Fruit fly (Drosophila melanogaster) whole organism: ENCODE data around the gene lili.

Experiments
- CG8478 ChIP-seq: fragments of >200 bp; optimal IDR thresholded peaks from 2 replicates; lab custom pipeline; 2018; ENCODE audit warnings: inconsistent platforms
- Dll ChIP-seq: fragments of >200 bp; optimal IDR thresholded peaks from 2 replicates; lab custom pipeline; 2017
- EcR ChIP-seq, 2 experiments: fragments of >200 bp; optimal IDR thresholded peaks; 2 replicates each; lab custom pipeline; 2017; ENCODE audit warnings: missing biosample characterization in 2 of 2, missing genetic modification characterization in 2 of 2, missing genetic modification reagents in 2 of 2
- pan ChIP-seq: fragments of >200 bp; optimal IDR thresholded peaks from 2 replicates; lab custom pipeline; 2017
- psq ChIP-seq: fragments of >200 bp; optimal IDR thresholded peaks from 2 replicates; lab custom pipeline; 2017
- usp ChIP-seq: fragments of >200 bp; optimal IDR thresholded peaks from 2 replicates; lab custom pipeline; 2017; ENCODE audit warnings: missing biosample characterization, missing genetic modification characterization, mixed read lengths

Gene lili

dm6 chr3R:24773016-24773415 is 40.8 kb downstream of the lili start:
- TF ChIP-seq psq (lab: Kevin White, UChicago) (no peak), pan (no peak), CG8478 (lab: Kevin White, UChicago) (no peak), EcR (GFP tag; optimal IDR thresholded peaks at IDR 0.05; lab: Kevin White, UChicago) (no peak), usp (GFP tag; lab: Kevin White, UChicago) (no peak), Dll (lab: Kevin White, UChicago) (no peak)

dm6 chr3R:24771273-24772231 is 42.3 kb downstream of the lili start, which contains the start of gene CG42331:
Gene CG42331, plus strand, starts transcription at chr3R:24772181.
- TF ChIP-seq usp (GFP tag; lab: Kevin White, UChicago) (no peak), CG8478 (lab: Kevin White, UChicago) (no peak), EcR (GFP tag; optimal IDR thresholded peaks at IDR 0.05; lab: Kevin White, UChicago) (no peak), pan (no peak), psq (lab: Kevin White, UChicago) (no peak), Dll (lab: Kevin White, UChicago) (no peak)

dm6 chr3R:24769601-24770000 is 44.2 kb downstream of the lili start:
- no peak for TF ChIP-seq Dll (lab: Kevin White, UChicago)
- no peak for TF ChIP-seq CG8478 (lab: Kevin White, UChicago)
- no peak for TF ChIP-seq pan
- TF ChIP-seq psq (lab: Kevin White, UChicago), result no peak
- no peak for TF ChIP-seq usp (GFP tag; lab: Kevin White, UChicago)
- TF ChIP-seq EcR (GFP tag; optimal IDR thresholded peaks at IDR 0.05; lab: Kevin White, UChicago), result no peak

dm6 chr3R:24768538-24769401 is 45.0 kb downstream of the lili start, which contains the start of gene CG13631:
Gene CG13631, plus strand, starts transcription at chr3R:24769351.
- TF ChIP-seq pan, result no peak
- TF ChIP-seq Dll (lab: Kevin White, UChicago), result peak; percentile 35

dm6 chr3R:24767667-24768340 is 46.0 kb downstream of the lili start:
- no peak for TF ChIP-seq CG8478 (lab: Kevin White, UChicago)
- TF ChIP-seq Dll (lab: Kevin White, UChicago), result peak; percentile 76

- TF ChIP-seq psq (lab: Kevin White, UChicago) (no peak), pan (no peak), Dll (lab: Kevin White, UChicago) (no peak), CG8478 (lab: Kevin White, UChicago) (no peak), EcR (GFP tag; optimal IDR thresholded peaks at IDR 0.05; lab: Kevin White, UChicago) (no peak), usp (GFP tag; lab: Kevin White, UChicago) (no peak)
Measured at dm6 chr3R:24766684-24767083, 47.1 kb downstream of the lili start.

dm6 chr3R:24764971-24765370 is 48.8 kb downstream of the lili start, which contains the start of gene AstA:
Gene AstA, minus strand, starts transcription at chr3R:24765071.
- no peak for TF ChIP-seq pan
- TF ChIP-seq psq (lab: Kevin White, UChicago), result no peak
- no peak for TF ChIP-seq Dll (lab: Kevin White, UChicago)
- TF ChIP-seq EcR (GFP tag; optimal IDR thresholded peaks at IDR 0.05; lab: Kevin White, UChicago), result no peak
- no peak for TF ChIP-seq CG8478 (lab: Kevin White, UChicago)
- TF ChIP-seq usp (GFP tag; lab: Kevin White, UChicago), result no peak
